Worm (Caenorhabditis elegans) whole organism, midembryonic: ENCODE results near the gene C28H8.3.

Source experiments
- cog-1 ChIP-seq: sonication (generic microtip); optimal IDR thresholded peaks from 2 replicates; lab custom pipeline; 2016; ENCODE audit warnings: missing genetic modification characterization, missing compliant biosample characterization
- flt-1 ChIP-seq: fragments of 200-800 bp; sonication (Bioruptor generic); IDR thresholded peaks from 2 replicates; pipeline ENCODE4 v1.3.6; 2022; ENCODE audit warnings: missing genetic modification characterization, missing compliant biosample characterization
- klf-2 ChIP-seq: fragments of 200-800 bp; sonication (Bioruptor generic); conservative IDR thresholded peaks from 2 replicates; pipeline ENCODE4 v1.3.6; 2022; ENCODE audit warnings: missing genetic modification reagents, missing genetic modification characterization, missing compliant biosample characterization
- med-1 ChIP-seq: sonication (generic microtip); optimal IDR thresholded peaks from 2 replicates; lab custom pipeline; 2017; ENCODE audit warnings: missing genetic modification characterization, mild to moderate bottlenecking, missing compliant biosample characterization, antibody characterized with exemption, missing genetic modification reagents; ENCODE audit not compliant: insufficient read depth
- ref-1 ChIP-seq: fragments of 200-800 bp; sonication (Bioruptor generic); conservative IDR thresholded peaks from 2 replicates; pipeline ENCODE4 v1.3.6; 2022; ENCODE audit warnings: missing genetic modification reagents, missing genetic modification characterization, missing compliant biosample characterization
- tab-1 ChIP-seq: fragments of 200-800 bp; sonication (Bioruptor generic); IDR thresholded peaks from 2 replicates; pipeline ENCODE4 v1.3.6; 2022; ENCODE audit warnings: missing genetic modification characterization, missing compliant biosample characterization
- ztf-23 ChIP-seq: fragments of 200-800 bp; sonication (Bioruptor generic); IDR thresholded peaks from 2 replicates; pipeline ENCODE4 v1.3.6; 2022; ENCODE audit warnings: missing genetic modification reagents, missing genetic modification characterization, missing compliant biosample characterization
- ztf-29 ChIP-seq: fragments of 200-800 bp; sonication (Bioruptor generic); IDR thresholded peaks from 2 replicates; pipeline ENCODE4 v1.3.6; 2022; ENCODE audit warnings: missing genetic modification reagents, missing genetic modification characterization, missing compliant biosample characterization

DNA sequence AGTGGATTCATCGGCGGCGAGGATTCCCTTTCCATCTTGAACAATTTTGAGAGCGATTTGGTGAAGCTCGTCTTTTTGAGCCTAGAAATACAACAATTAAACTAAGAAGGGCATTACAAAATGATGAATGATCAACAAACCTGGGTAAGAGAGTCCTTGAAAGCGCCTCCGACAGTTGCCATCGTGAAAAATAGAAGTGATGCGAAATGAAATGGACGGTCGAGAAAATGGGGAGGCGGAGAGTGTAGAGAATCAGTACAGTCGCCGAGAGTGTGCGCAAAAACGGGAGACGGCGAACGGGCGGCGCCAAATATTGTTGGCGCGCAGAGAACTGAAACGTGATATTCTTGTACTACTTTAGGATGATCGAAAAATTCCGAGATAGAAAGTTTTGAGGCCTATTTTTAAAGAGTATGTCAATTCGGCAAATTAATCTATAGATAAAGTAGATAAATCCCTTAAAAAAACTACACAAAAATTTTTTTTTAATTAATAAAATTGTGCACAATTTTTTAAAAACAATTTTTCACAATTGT is 32.3 kb upstream of the C28H8.3 start, which contains the start of gene aldo-2:
- TF ChIP-seq med-1 (GFP tag; lab: Kevin White, UChicago) (no peak), flt-1 (GFP tag; lab: Robert Waterston, UW) (no peak), tab-1 (no peak), ztf-29 (GFP tag; lab: Robert Waterston, UW) (no peak), ref-1 (no peak), cog-1 (tag; lab: Kevin White, UChicago) (no peak), ztf-23 (no peak), klf-2 (no peak)
